Worm (Caenorhabditis elegans) whole organism, L1 larva: Measurements from ENCODE around the gene smcl-1.

Experiments
- lin-35 ChIP-seq, 2 experiments: fragments of 150-350 bp; optimal IDR thresholded peaks; 2 replicates each; lab custom pipeline; 2014; ENCODE audit warnings: missing biosample characterization in 2 of 2, missing genetic modification characterization in 2 of 2, missing genetic modification reagents in 2 of 2
- nhr-77 ChIP-seq: fragments of 150-350 bp; optimal IDR thresholded peaks from 2 replicates; lab custom pipeline; 2014; ENCODE audit warnings: missing biosample characterization, missing genetic modification characterization
- rnt-1 ChIP-seq: sonication (generic microtip); optimal IDR thresholded peaks from 2 replicates; lab custom pipeline; 2016; ENCODE audit warnings: mild to moderate bottlenecking, missing genetic modification characterization, moderate library complexity, missing compliant biosample characterization
- ztf-11 ChIP-seq, 2 experiments: sonication (generic microtip); optimal IDR thresholded peaks; 2 replicates each; lab custom pipeline; 2016 to 2017; ENCODE audit warnings: missing genetic modification characterization in 2 of 2, missing biosample characterization in 1 of 2, missing compliant biosample characterization in 1 of 2

ce11 chrX:11726450-11726849 lies 33.2 kb downstream of the smcl-1 start:
- TF ChIP-seq nhr-77 (tag; lab: Kevin White, UChicago) (no peak), rnt-1 (tag; lab: Kevin White, UChicago) (no peak), ztf-11 (tag; optimal IDR thresholded peaks at IDR 0.05; lab: Kevin White, UChicago) (no peak), lin-35 (GFP tag; optimal IDR thresholded peaks at IDR 0.05; lab: Kevin White, UChicago) (no peak)
